Fruit fly (Drosophila melanogaster) whole organism, embryonic: Measurements from ENCODE around the gene CG31729.

Experiments used
- Blimp-1 ChIP-seq: fragments of 200-800 bp; sonication (Bioruptor generic); optimal IDR thresholded peaks from 3 replicates; lab custom pipeline; 2018; ENCODE audit warnings: missing biosample characterization, missing genetic modification characterization, mild to moderate bottlenecking, moderate library complexity, missing genetic modification reagents
- CG11456 ChIP-seq: fragments of 200-800 bp; sonication (Bioruptor generic); IDR thresholded peaks from 3 replicates; pipeline ENCODE4 v1.3.6; 2022; ENCODE audit warnings: missing biosample characterization, missing genetic modification characterization
- CG13287 ChIP-seq: fragments of 200-800 bp; sonication (Bioruptor generic); IDR thresholded peaks from 2 replicates; pipeline ENCODE4 v1.3.6; 2022; ENCODE audit warnings: missing biosample characterization, missing genetic modification characterization; ENCODE audit not compliant: partially characterized antibody
- CG15601 ChIP-seq: fragments of 200-800 bp; sonication (Bioruptor generic); optimal IDR thresholded peaks from 3 replicates; lab custom pipeline; 2019; ENCODE audit warnings: missing biosample characterization, mild to moderate bottlenecking, missing genetic modification characterization, moderate library complexity
- CG31224 ChIP-seq: fragments of 200-800 bp; sonication (Bioruptor generic); IDR thresholded peaks from 2 replicates; pipeline ENCODE4 v1.3.6; 2022; ENCODE audit warnings: missing biosample characterization, missing genetic modification characterization
- CG32767 ChIP-seq: fragments of 200-800 bp; sonication (Bioruptor generic); IDR thresholded peaks from 2 replicates; pipeline ENCODE4 v1.3.6; 2022; ENCODE audit warnings: missing biosample characterization, missing genetic modification characterization
- CG33213 ChIP-seq: fragments of 200-800 bp; sonication (Bioruptor generic); optimal IDR thresholded peaks from 3 replicates; lab custom pipeline; 2016; ENCODE audit warnings: missing biosample characterization, missing genetic modification characterization
- E2f2 ChIP-seq: fragments of 200-800 bp; sonication (Bioruptor generic); IDR thresholded peaks from 2 replicates; pipeline ENCODE4 v1.3.6; 2022; ENCODE audit warnings: missing biosample characterization, missing genetic modification characterization
- Ets65A ChIP-seq: fragments of 200-800 bp; sonication (Bioruptor generic); peaks from one replicate; lab custom pipeline; 2016; ENCODE audit warnings: missing biosample characterization, missing genetic modification characterization
- Gug ChIP-seq: fragments of 200-800 bp; sonication (Bioruptor generic); IDR thresholded peaks from 4 replicates; pipeline ENCODE4 v1.3.6; 2022; ENCODE audit warnings: missing biosample characterization, missing genetic modification characterization
- HLH54F ChIP-seq: fragments of 200-800 bp; sonication (Bioruptor generic); optimal IDR thresholded peaks from 3 replicates; lab custom pipeline; 2016; ENCODE audit warnings: missing biosample characterization, missing genetic modification characterization
- Hr51 ChIP-seq, 2 experiments: fragments of 200-800 bp; sonication (Bioruptor generic); optimal IDR thresholded peaks; 2 replicates in 1 of 2; 3 replicates in 1 of 2; lab custom pipeline; 2016 to 2018; ENCODE audit warnings: missing biosample characterization in 2 of 2, missing genetic modification characterization in 2 of 2, mild to moderate bottlenecking in 1 of 2, moderate library complexity in 1 of 2
- Jarid2 ChIP-seq: fragments of 200-800 bp; sonication (Bioruptor generic); optimal IDR thresholded peaks from 3 replicates; lab custom pipeline; 2017; ENCODE audit warnings: mild to moderate bottlenecking, missing biosample characterization, missing genetic modification reagents, missing genetic modification characterization
- MESR4 ChIP-seq: fragments of 200-800 bp; sonication (Bioruptor generic); optimal IDR thresholded peaks from 2 replicates; lab custom pipeline; 2018; ENCODE audit warnings: missing biosample characterization, mild to moderate bottlenecking, missing genetic modification characterization, moderate library complexity
- Med ChIP-seq: fragments of 200-800 bp; sonication (Bioruptor generic); peaks from one replicate; lab custom pipeline; 2016; ENCODE audit warnings: missing biosample characterization, missing genetic modification characterization, mild to moderate bottlenecking, inconsistent platforms, moderate library complexity
- NK7.1 ChIP-seq: fragments of 200-800 bp; sonication (Bioruptor generic); optimal IDR thresholded peaks from 3 replicates; lab custom pipeline; 2016; ENCODE audit warnings: missing biosample characterization, missing genetic modification characterization
- Nf-YC ChIP-seq: fragments of 200-800 bp; optimal IDR thresholded peaks from 3 replicates; lab custom pipeline; 2019; ENCODE audit warnings: missing biosample characterization, mild to moderate bottlenecking, missing genetic modification characterization, moderate library complexity
- Optix ChIP-seq: fragments of 200-800 bp; sonication (Bioruptor generic); IDR thresholded peaks from 3 replicates; pipeline ENCODE4 v1.3.6; 2022; ENCODE audit warnings: missing biosample characterization, missing genetic modification characterization
- Ravus ChIP-seq: fragments of 200-800 bp; sonication (Bioruptor generic); IDR thresholded peaks from 2 replicates; pipeline ENCODE4 v1.3.6; 2022; ENCODE audit warnings: missing biosample characterization, missing genetic modification characterization
- Rfx ChIP-seq: fragments of 200-800 bp; sonication (Bioruptor generic); IDR thresholded peaks from 2 replicates; pipeline ENCODE4 v1.3.6; 2022; ENCODE audit warnings: missing biosample characterization, missing genetic modification characterization
- Ssrp ChIP-seq: fragments of 200-800 bp; sonication (Bioruptor generic); optimal IDR thresholded peaks from 2 replicates; lab custom pipeline; 2018; ENCODE audit warnings: missing biosample characterization, mild to moderate bottlenecking, missing genetic modification characterization, moderate library complexity
- TFAM ChIP-seq: fragments of 200-800 bp; sonication (Bioruptor generic); optimal IDR thresholded peaks from 2 replicates; lab custom pipeline; 2017; ENCODE audit warnings: missing biosample characterization, missing genetic modification characterization, inconsistent platforms
- Taf1 ChIP-seq: fragments of 200-800 bp; sonication (Bioruptor generic); IDR thresholded peaks from 2 replicates; pipeline ENCODE4 v1.3.6; 2022; ENCODE audit warnings: missing biosample characterization, missing genetic modification characterization
- ase ChIP-seq: fragments of 200-800 bp; sonication (Bioruptor generic); IDR thresholded peaks from 3 replicates; pipeline ENCODE4 v1.3.6; 2022; ENCODE audit warnings: missing biosample characterization, missing genetic modification characterization
- bowl ChIP-seq: fragments of 200-800 bp; sonication (Bioruptor generic); IDR thresholded peaks from 2 replicates; pipeline ENCODE4 v1.3.6; 2022; ENCODE audit warnings: missing biosample characterization, missing genetic modification characterization
- btn ChIP-seq: fragments of 200-800 bp; sonication (Bioruptor generic); optimal IDR thresholded peaks from 2 replicates; lab custom pipeline; 2016; ENCODE audit warnings: missing biosample characterization, missing genetic modification characterization
- cg ChIP-seq: fragments of 200-800 bp; sonication (Bioruptor generic); optimal IDR thresholded peaks from 3 replicates; lab custom pipeline; 2019; ENCODE audit warnings: missing biosample characterization, mild to moderate bottlenecking, missing genetic modification characterization, moderate library complexity
- chinmo ChIP-seq: fragments of 200-800 bp; sonication (Bioruptor generic); IDR thresholded peaks from 4 replicates; pipeline ENCODE4 v1.3.6; 2022; ENCODE audit warnings: missing biosample characterization, missing genetic modification characterization; ENCODE audit not compliant: partially characterized antibody
- cwo ChIP-seq: fragments of 200-800 bp; sonication (Bioruptor generic); optimal IDR thresholded peaks from 3 replicates; lab custom pipeline; 2017; ENCODE audit warnings: missing biosample characterization, missing genetic modification characterization, mild to moderate bottlenecking, moderate library complexity, missing genetic modification reagents
- her ChIP-seq: fragments of 200-800 bp; sonication (Bioruptor generic); optimal IDR thresholded peaks from 2 replicates; lab custom pipeline; 2016; ENCODE audit warnings: missing biosample characterization, missing genetic modification characterization
- lbe ChIP-seq: fragments of 200-800 bp; sonication (Bioruptor generic); optimal IDR thresholded peaks from 2 replicates; lab custom pipeline; 2016; ENCODE audit warnings: missing biosample characterization, mild to moderate bottlenecking, missing genetic modification characterization
- nmo ChIP-seq: fragments of 200-800 bp; sonication (Bioruptor generic); optimal IDR thresholded peaks from 2 replicates; lab custom pipeline; 2018; ENCODE audit warnings: missing biosample characterization, mild to moderate bottlenecking, missing genetic modification characterization, moderate library complexity
- onecut ChIP-seq: fragments of 200-800 bp; sonication (Bioruptor generic); IDR thresholded peaks from 2 replicates; pipeline ENCODE4 v1.3.6; 2022; ENCODE audit warnings: missing biosample characterization, missing genetic modification characterization
- pnt ChIP-seq: fragments of 200-800 bp; sonication (Bioruptor generic); optimal IDR thresholded peaks from 3 replicates; lab custom pipeline; 2016; ENCODE audit warnings: missing biosample characterization, missing genetic modification characterization
- prd ChIP-seq, 3 experiments: fragments of >200 bp in 2 of 3; fragments of 200-800 bp in 1 of 3; sonication (Bioruptor generic) in 1 of 3; optimal IDR thresholded peaks in 2 of 3; IDR thresholded peaks in 1 of 3; 2 replicates in 2 of 3; 3 replicates in 1 of 3; pipeline versions ENCODE4 v1.3.6 to Lab custom; 2017 to 2022; ENCODE audit warnings: missing biosample characterization in 1 of 3, missing genetic modification characterization in 1 of 3
- pros ChIP-seq: fragments of 200-800 bp; sonication (Bioruptor generic); optimal IDR thresholded peaks from 3 replicates; lab custom pipeline; 2019; ENCODE audit warnings: missing biosample characterization, mild to moderate bottlenecking, missing genetic modification characterization, moderate library complexity
- sd ChIP-seq: fragments of 200-800 bp; sonication (Bioruptor generic); optimal IDR thresholded peaks from 3 replicates; lab custom pipeline; 2018; ENCODE audit warnings: missing biosample characterization, mild to moderate bottlenecking, missing genetic modification characterization, moderate library complexity
- sens ChIP-seq: fragments of 200-800 bp; sonication (Bioruptor generic); peaks from one replicate; lab custom pipeline; 2016; ENCODE audit warnings: missing biosample characterization, missing genetic modification characterization
- sug ChIP-seq: fragments of 200-800 bp; optimal IDR thresholded peaks from 2 replicates; lab custom pipeline; 2019; ENCODE audit warnings: missing biosample characterization, mild to moderate bottlenecking, missing genetic modification characterization, moderate library complexity
- wek ChIP-seq: fragments of 200-800 bp; sonication (Bioruptor generic); optimal IDR thresholded peaks from 3 replicates; lab custom pipeline; 2018; ENCODE audit warnings: missing biosample characterization, mild to moderate bottlenecking, missing genetic modification characterization, moderate library complexity

CG31729 gene

dm6 chr2L:13291066-13291434, 1.3 kb downstream of the CG31729 start (continued):
- 0 out of 2 replicates have a peak, but pooled peaks have one; percentile 2 for TF ChIP-seq E2f2 (GFP tag; lab: Robert Waterston, UW)
- peak in 1 of 2 experiments; percentile 16 for TF ChIP-seq Hr51 (GFP tag; optimal IDR thresholded peaks at IDR 0.05; lab: Kevin White, UChicago)
- no peak for TF ChIP-seq MESR4
- TF ChIP-seq Optix (GFP tag; lab: Robert Waterston, UW) = 0 out of 3 replicates have a peak, but pooled peaks have one; percentile 7
- TF ChIP-seq CG33213 (GFP tag; lab: Kevin White, UChicago) = no peak
- TF ChIP-seq Ravus (GFP tag; lab: Robert Waterston, UW) = no peak
- TF ChIP-seq sug (tag; lab: Kevin White, UChicago) = no peak
- TF ChIP-seq btn (GFP tag; lab: Kevin White, UChicago) = no peak
- no peak for TF ChIP-seq pnt (GFP tag; lab: Kevin White, UChicago)
- TF ChIP-seq Jarid2 (GFP tag; lab: Kevin White, UChicago) = peak; percentile 51
- peak; percentile 4 for TF ChIP-seq Nf-YC (tag; lab: Kevin White, UChicago)
- TF ChIP-seq, all 482 proteins: peak for 38

DNA sequence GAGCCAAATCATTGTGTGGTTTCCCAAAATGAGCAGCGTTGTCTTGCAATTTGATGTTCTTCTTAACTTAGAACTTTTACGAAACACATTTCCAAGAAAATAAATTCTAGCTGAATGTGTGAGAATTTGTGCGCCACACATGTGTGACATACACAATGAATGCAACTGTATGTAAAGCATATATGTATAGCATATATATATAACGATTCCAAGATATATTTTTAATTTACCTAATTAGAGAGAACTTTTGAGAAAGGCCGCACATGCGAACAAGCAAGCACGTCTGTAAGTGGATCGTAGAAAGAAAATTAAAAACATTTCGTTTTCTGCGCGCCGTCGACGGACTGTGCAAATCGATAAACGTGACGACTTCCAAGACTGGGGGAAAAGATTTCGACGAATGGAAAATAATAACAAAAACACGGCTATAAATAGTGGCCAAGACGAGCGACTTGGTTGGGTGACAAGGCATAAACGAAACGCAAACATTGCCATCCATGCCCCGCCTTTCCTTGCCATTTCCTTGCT, 2.2 kb downstream of the CG31729 start:
- TF ChIP-seq Rfx (GFP tag; lab: Robert Waterston, UW) = no peak
- no peak for TF ChIP-seq Taf1 (GFP tag; lab: Robert Waterston, UW)
- TF ChIP-seq Med (GFP tag; lab: Kevin White, UChicago) = peak; percentile 25
- TF ChIP-seq bowl (GFP tag; lab: Robert Waterston, UW) = no peak
- no peak for TF ChIP-seq wek (GFP tag; lab: Kevin White, UChicago)
- peak; percentile 13 for TF ChIP-seq Nf-YC (tag; lab: Kevin White, UChicago)
- 0 out of 2 replicates have a peak, but pooled peaks have one; percentile 22 for TF ChIP-seq onecut (GFP tag; lab: Robert Waterston, UW)
- no peak for TF ChIP-seq CG32767 (GFP tag; lab: Robert Waterston, UW)
- TF ChIP-seq cg (GFP tag; lab: Kevin White, UChicago) = peak; percentile 1
- no peak for TF ChIP-seq CG11456 (GFP tag; lab: Robert Waterston, UW)
- peak; percentile 90 for TF ChIP-seq CG31224
- TF ChIP-seq cwo = peak; percentile 80
- no peak for TF ChIP-seq Gug (GFP tag; lab: Robert Waterston, UW)
- peak; percentile 67 for TF ChIP-seq sens (GFP tag; lab: Kevin White, UChicago)
- TF ChIP-seq sd = peak; percentile 47
- TF ChIP-seq ase = no peak
- TF ChIP-seq CG15601 = no peak
- TF ChIP-seq TFAM (GFP tag; lab: Kevin White, UChicago) = no peak
- no peak for TF ChIP-seq lbe
- TF ChIP-seq NK7.1 (GFP tag; lab: Kevin White, UChicago) = no peak

DNA sequence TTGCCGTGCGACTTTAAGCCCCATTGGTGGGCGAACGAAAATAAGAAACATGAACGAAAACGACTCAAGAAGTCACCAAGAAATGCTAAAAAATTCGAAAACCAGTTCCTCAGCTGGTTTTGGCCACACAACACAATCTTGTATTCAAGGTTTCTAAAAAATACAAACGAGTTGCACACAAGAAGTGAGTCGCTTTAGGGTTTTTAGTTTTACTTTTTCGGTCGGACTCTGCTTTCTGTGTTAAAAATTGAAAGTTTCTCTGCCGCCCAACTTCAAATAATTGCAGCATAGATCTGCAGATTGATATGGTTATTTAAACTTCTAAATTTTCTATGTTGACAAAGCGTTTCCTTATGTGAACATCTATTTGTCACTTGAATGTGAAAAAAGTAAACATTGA, 2.8 kb downstream of the CG31729 start, which contains the start of gene CG16824:
Gene CG16824 (plus strand): TSS at position 384 of the 400 bp plus-strand sequence.
- TF ChIP-seq Ssrp (no peak), CG13287 (no peak), her (GFP tag; lab: Kevin White, UChicago) (no peak), Blimp-1 (GFP tag; lab: Kevin White, UChicago) (peak; percentile 75), HLH54F (GFP tag; lab: Kevin White, UChicago) (no peak), prd (optimal IDR thresholded peaks at IDR 0.05; lab: Kevin White, UChicago) (no peak), prd (GFP tag; IDR thresholded peaks at IDR 0.05; lab: Robert Waterston, UW) (no peak), nmo (GFP tag; lab: Kevin White, UChicago) (no peak), ase (no peak), pros (GFP tag; lab: Kevin White, UChicago) (peak; percentile 88), chinmo (GFP tag; lab: Robert Waterston, UW) (0 out of 4 replicates have a peak, but pooled peaks have one; percentile 61), Ets65A (GFP tag; lab: Kevin White, UChicago) (peak; percentile 71)
